Worm (Caenorhabditis elegans) whole organism, midembryonic: ENCODE results near the gene nhr-212.

Source experiments
- T22C8.4 ChIP-seq: fragments of 200-800 bp; sonication (Bioruptor generic); IDR thresholded peaks from 2 replicates; pipeline ENCODE4 v1.3.6; 2022; ENCODE audit warnings: missing genetic modification characterization, missing compliant biosample characterization
- cog-1 ChIP-seq: sonication (generic microtip); optimal IDR thresholded peaks from 2 replicates; lab custom pipeline; 2016; ENCODE audit warnings: missing genetic modification characterization, missing compliant biosample characterization
- flt-1 ChIP-seq: fragments of 200-800 bp; sonication (Bioruptor generic); IDR thresholded peaks from 2 replicates; pipeline ENCODE4 v1.3.6; 2022; ENCODE audit warnings: missing genetic modification characterization, missing compliant biosample characterization
- klf-2 ChIP-seq: fragments of 200-800 bp; sonication (Bioruptor generic); conservative IDR thresholded peaks from 2 replicates; pipeline ENCODE4 v1.3.6; 2022; ENCODE audit warnings: missing genetic modification reagents, missing genetic modification characterization, missing compliant biosample characterization
- med-1 ChIP-seq: sonication (generic microtip); optimal IDR thresholded peaks from 2 replicates; lab custom pipeline; 2017; ENCODE audit warnings: missing genetic modification characterization, mild to moderate bottlenecking, missing compliant biosample characterization, antibody characterized with exemption, missing genetic modification reagents; ENCODE audit not compliant: insufficient read depth
- ref-1 ChIP-seq: fragments of 200-800 bp; sonication (Bioruptor generic); conservative IDR thresholded peaks from 2 replicates; pipeline ENCODE4 v1.3.6; 2022; ENCODE audit warnings: missing genetic modification reagents, missing genetic modification characterization, missing compliant biosample characterization
- tab-1 ChIP-seq: fragments of 200-800 bp; sonication (Bioruptor generic); IDR thresholded peaks from 2 replicates; pipeline ENCODE4 v1.3.6; 2022; ENCODE audit warnings: missing genetic modification characterization, missing compliant biosample characterization
- ztf-23 ChIP-seq: fragments of 200-800 bp; sonication (Bioruptor generic); IDR thresholded peaks from 2 replicates; pipeline ENCODE4 v1.3.6; 2022; ENCODE audit warnings: missing genetic modification reagents, missing genetic modification characterization, missing compliant biosample characterization
- ztf-29 ChIP-seq: fragments of 200-800 bp; sonication (Bioruptor generic); IDR thresholded peaks from 2 replicates; pipeline ENCODE4 v1.3.6; 2022; ENCODE audit warnings: missing genetic modification reagents, missing genetic modification characterization, missing compliant biosample characterization

The nhr-212 gene

DNA sequence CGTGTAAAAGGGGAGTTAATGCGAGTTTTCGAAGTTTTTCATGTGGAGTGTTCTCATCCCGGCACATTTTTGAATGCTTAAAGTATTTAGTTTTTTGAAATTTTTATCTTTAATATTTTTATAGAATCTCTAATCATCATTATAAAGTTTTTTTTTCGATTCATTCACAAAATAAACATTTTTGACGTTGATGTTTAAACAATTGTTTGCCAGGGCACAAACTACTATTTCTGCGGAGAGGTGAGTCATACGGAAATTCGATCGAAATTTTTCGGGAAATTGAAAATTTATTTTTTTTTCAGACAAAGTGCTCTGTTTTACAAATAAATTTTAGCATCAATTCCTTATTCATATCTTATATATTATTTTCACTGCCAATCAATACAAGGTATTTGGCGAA, 31.1 kb upstream of the nhr-212 start, which contains the start of gene nhr-98:
TSS of gene nhr-98 (plus strand) at position 301 of the 400 bp plus-strand sequence.
- no peak for TF ChIP-seq ztf-23 (GFP tag; lab: Robert Waterston, UW)
- TF ChIP-seq ztf-29 (GFP tag; lab: Robert Waterston, UW): no peak
- TF ChIP-seq flt-1: no peak
- no peak for TF ChIP-seq ref-1 (GFP tag; lab: Robert Waterston, UW)
- no peak for TF ChIP-seq tab-1 (GFP tag; lab: Robert Waterston, UW)
- no peak for TF ChIP-seq med-1 (GFP tag; lab: Kevin White, UChicago)
- TF ChIP-seq klf-2 (GFP tag; lab: Robert Waterston, UW): no peak
- TF ChIP-seq T22C8.4 (GFP tag; lab: Robert Waterston, UW): no peak
- TF ChIP-seq cog-1 (tag; lab: Kevin White, UChicago): no peak

DNA sequence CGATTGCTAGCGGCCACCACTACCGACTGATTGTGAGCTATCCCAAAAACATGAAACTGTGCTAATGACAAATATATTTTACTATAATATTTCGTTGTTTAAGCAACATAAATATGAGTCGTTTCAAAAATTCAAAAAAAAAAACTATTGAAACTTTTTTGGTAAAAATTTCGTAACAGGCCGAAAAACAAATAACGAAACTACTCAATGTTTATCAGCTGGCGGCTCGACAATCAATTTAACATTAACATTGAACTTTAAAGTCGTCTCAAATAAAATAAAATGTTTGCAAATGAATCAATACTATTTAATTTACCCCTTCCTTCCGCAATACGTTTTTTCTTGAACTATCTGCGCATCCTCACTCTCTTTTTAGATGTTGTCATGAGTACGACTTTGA, 26.8 kb upstream of the nhr-212 start:
- TF ChIP-seq med-1 (GFP tag; lab: Kevin White, UChicago) (no peak), ztf-23 (GFP tag; lab: Robert Waterston, UW) (no peak), tab-1 (GFP tag; lab: Robert Waterston, UW) (no peak), flt-1 (no peak), ref-1 (GFP tag; lab: Robert Waterston, UW) (no peak), ztf-29 (GFP tag; lab: Robert Waterston, UW) (no peak), klf-2 (GFP tag; lab: Robert Waterston, UW) (no peak), cog-1 (tag; lab: Kevin White, UChicago) (no peak), T22C8.4 (GFP tag; lab: Robert Waterston, UW) (no peak)

DNA sequence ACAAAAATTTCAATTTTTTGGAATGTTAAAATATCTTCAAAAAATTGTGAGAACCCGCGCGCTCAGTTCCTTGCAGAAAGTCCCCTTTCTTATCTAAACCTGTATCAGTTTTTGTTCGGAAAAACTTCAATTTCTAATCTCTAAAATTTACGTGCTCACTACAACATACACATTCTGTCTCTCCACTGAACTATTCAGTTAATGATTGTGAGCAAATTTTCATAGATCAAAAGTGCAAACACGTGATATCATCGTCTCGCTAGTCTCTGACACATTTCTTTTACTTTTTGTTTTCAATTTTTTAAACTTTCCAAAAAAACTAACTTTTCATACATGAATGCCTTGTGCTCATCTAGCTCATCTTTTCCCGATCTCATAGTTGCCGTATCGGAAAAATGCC, 25.2 kb upstream of the nhr-212 start, which contains the start of gene nhr-203:
TSS of gene nhr-203 (plus strand) at position 332 of the 400 bp plus-strand sequence.
- TF ChIP-seq klf-2 (GFP tag; lab: Robert Waterston, UW) (no peak), T22C8.4 (GFP tag; lab: Robert Waterston, UW) (no peak), med-1 (GFP tag; lab: Kevin White, UChicago) (no peak), flt-1 (no peak), ztf-29 (GFP tag; lab: Robert Waterston, UW) (no peak), ztf-23 (GFP tag; lab: Robert Waterston, UW) (no peak), ref-1 (GFP tag; lab: Robert Waterston, UW) (no peak), tab-1 (GFP tag; lab: Robert Waterston, UW) (no peak), cog-1 (tag; lab: Kevin White, UChicago) (no peak)

DNA sequence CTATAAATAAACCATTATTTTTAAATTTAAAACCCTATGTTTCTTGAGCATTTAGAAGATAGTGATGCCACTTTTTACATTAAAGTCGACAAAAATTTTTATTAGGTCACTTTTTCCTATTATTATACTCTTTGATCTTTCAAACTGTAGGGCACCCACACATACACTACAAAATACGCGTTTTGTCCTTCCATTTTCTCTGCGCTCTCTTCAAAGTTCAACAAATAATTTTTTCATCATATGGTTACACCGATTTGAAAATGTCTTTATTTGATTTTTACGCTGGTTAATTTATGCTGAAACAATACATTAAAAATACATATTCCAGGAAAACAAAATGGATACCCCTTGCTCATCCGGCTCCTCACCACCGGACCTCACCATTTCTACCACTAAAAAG, 22.4 kb upstream of the nhr-212 start, which contains the start of gene nhr-202:
TSS of gene nhr-202 (plus strand) at position 326 of the 400 bp plus-strand sequence.
- TF ChIP-seq klf-2 (GFP tag; lab: Robert Waterston, UW) (no peak), tab-1 (GFP tag; lab: Robert Waterston, UW) (no peak), ref-1 (GFP tag; lab: Robert Waterston, UW) (no peak), cog-1 (tag; lab: Kevin White, UChicago) (no peak), flt-1 (no peak), med-1 (GFP tag; lab: Kevin White, UChicago) (no peak), T22C8.4 (GFP tag; lab: Robert Waterston, UW) (no peak), ztf-29 (GFP tag; lab: Robert Waterston, UW) (no peak), ztf-23 (GFP tag; lab: Robert Waterston, UW) (no peak)

DNA sequence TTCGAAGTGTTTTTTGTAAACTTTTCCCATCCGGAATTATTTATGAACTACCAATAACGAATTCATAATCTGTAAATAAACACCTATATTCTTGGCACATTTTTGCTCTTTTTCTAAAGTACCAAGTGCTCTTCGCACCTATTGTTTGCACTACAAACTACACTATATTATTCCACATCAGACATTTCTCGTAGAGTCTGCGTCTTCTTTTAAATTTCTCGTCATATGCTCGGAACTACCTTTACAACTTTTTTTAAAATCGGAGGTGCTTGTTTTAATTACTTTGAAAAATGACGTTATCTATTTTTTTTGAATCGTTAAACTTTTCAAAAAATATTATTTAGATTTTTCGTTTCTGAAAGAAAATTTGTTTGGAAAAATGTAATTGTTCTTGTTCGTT, 19.9 kb upstream of the nhr-212 start, which contains the start of gene nhr-201:
TSS of gene nhr-201 (plus strand) at position 29 of the 400 bp plus-strand sequence.
- no peak for TF ChIP-seq ref-1 (GFP tag; lab: Robert Waterston, UW)
- no peak for TF ChIP-seq ztf-23 (GFP tag; lab: Robert Waterston, UW)
- no peak for TF ChIP-seq tab-1 (GFP tag; lab: Robert Waterston, UW)
- TF ChIP-seq T22C8.4 (GFP tag; lab: Robert Waterston, UW): no peak
- TF ChIP-seq flt-1: no peak
- no peak for TF ChIP-seq klf-2 (GFP tag; lab: Robert Waterston, UW)
- no peak for TF ChIP-seq ztf-29 (GFP tag; lab: Robert Waterston, UW)
- TF ChIP-seq med-1 (GFP tag; lab: Kevin White, UChicago): no peak
- no peak for TF ChIP-seq cog-1 (tag; lab: Kevin White, UChicago)

DNA sequence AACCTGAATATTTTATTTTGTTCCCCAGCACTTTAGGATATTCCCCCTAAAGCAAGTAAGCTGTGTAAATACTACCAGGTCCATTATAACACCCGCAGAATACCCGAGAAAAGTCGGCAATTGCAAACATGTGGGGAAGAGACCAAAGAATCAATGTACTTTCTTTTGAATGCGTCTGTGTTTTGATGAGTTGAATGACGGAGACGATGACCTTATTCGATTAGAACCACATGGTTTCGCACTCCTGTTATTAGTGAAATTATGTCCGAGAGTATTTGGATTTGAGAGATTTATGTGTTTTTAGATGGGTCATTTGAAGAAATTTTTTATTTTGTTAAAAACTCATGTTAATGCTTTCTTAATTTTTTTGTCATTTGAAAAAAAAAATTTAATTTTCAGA, 19.3 kb upstream of the nhr-212 start:
- TF ChIP-seq cog-1 (tag; lab: Kevin White, UChicago) (no peak), flt-1 (no peak), med-1 (GFP tag; lab: Kevin White, UChicago) (no peak), ref-1 (GFP tag; lab: Robert Waterston, UW) (no peak), tab-1 (GFP tag; lab: Robert Waterston, UW) (no peak), klf-2 (GFP tag; lab: Robert Waterston, UW) (no peak), T22C8.4 (GFP tag; lab: Robert Waterston, UW) (no peak), ztf-23 (GFP tag; lab: Robert Waterston, UW) (no peak), ztf-29 (GFP tag; lab: Robert Waterston, UW) (no peak)

DNA sequence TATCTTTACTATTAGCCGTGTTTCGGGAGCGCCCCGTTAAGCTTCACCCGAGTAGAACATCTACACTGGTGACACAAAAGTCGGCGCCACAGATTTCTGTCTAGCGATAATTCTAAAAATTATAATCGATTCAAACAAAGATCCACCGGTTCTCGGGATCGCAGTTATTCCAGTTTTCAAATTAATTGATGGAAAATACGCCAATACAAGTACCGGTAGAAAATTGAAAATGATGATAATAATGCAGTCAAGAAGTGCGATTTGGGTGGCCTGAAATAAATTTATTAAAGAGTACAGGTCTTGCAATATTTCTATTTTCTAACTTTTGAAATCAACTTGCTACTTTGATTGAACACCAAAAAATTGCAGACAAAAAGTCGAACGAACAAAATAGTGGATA, 17.1 kb upstream of the nhr-212 start:
- TF ChIP-seq cog-1 (tag; lab: Kevin White, UChicago) (no peak), ref-1 (GFP tag; lab: Robert Waterston, UW) (no peak), ztf-23 (GFP tag; lab: Robert Waterston, UW) (no peak), T22C8.4 (GFP tag; lab: Robert Waterston, UW) (no peak), flt-1 (no peak), klf-2 (GFP tag; lab: Robert Waterston, UW) (no peak), med-1 (GFP tag; lab: Kevin White, UChicago) (no peak), tab-1 (GFP tag; lab: Robert Waterston, UW) (no peak)

- no peak for TF ChIP-seq T22C8.4 (GFP tag; lab: Robert Waterston, UW)
- no peak for TF ChIP-seq ref-1 (GFP tag; lab: Robert Waterston, UW)
- TF ChIP-seq ztf-29 (GFP tag; lab: Robert Waterston, UW): no peak
- no peak for TF ChIP-seq tab-1 (GFP tag; lab: Robert Waterston, UW)
- no peak for TF ChIP-seq med-1 (GFP tag; lab: Kevin White, UChicago)
Observed at ce11 chrV:468460-468859, 16.2 kb upstream of the nhr-212 start, which contains the start of gene srbc-57. TSS of gene srbc-57 (minus strand) at chrV:468560.

DNA sequence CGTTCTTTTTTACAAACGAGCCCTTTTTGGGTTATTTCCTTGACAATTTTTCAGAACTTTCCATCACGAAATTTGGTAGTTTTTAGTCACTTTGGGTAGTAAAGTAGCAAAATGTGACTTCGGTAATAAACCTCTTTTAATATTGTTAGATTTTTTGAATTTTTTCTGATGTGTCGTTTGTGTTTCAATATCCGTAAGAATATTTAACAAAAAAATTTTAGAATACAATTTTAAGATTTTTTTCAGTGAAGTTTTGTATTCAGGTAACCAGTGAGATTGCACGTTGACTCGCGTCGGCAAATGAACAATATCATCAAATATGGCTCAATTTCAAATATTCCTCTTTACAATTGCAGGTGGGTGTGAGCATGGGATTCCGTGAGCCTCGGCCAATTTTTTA, 12.1 kb upstream of the nhr-212 start, which contains the start of gene srt-31:
TSS of gene srt-31 (plus strand) at position 301 of the 400 bp plus-strand sequence.
- TF ChIP-seq T22C8.4 (GFP tag; lab: Robert Waterston, UW) (no peak), ztf-23 (GFP tag; lab: Robert Waterston, UW) (no peak), cog-1 (tag; lab: Kevin White, UChicago) (no peak), med-1 (GFP tag; lab: Kevin White, UChicago) (no peak), ztf-29 (GFP tag; lab: Robert Waterston, UW) (no peak), tab-1 (GFP tag; lab: Robert Waterston, UW) (no peak), ref-1 (GFP tag; lab: Robert Waterston, UW) (no peak), klf-2 (GFP tag; lab: Robert Waterston, UW) (no peak), flt-1 (no peak)
